Worm (Caenorhabditis elegans): Measurements from ENCODE around the gene ZK669.3.

Gene ZK669.3

DNA sequence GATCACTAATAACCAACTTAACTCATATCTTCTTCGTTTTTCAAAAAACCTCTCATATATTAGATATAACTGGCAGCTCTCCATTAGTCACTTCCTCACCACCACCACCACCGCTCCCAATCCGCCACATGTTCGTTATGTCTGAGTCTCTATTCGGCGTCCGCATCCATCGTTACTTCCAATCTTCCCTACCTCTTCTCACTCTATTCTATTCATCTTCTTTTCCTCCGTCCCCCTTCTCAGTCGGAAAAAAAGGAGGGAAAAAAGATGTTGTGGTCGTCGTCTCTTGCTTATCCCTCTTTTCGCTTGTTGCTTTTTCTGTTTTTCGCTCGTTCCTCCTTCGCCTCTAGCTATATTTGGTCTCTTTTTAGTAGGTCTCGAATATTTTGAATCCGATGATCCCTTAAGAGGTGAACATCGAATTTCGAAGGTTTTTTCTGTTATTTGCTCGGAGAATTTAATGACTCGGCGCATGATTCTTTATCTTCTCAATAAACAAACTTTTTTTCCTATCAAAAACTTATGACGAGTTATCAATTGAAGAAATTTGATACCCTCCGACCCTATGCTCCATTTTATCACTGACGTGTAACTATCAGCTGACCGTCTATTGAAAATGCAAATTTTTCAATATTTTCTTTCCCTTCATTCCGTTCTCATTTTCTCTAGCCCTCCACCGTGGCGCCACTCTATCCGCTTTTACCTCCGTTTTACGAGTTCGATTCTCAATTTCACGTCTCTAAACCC, 48.9 kb upstream of the ZK669.3 start (continued):
- TF ChIP-seq odd-2 (tag; optimal IDR thresholded peaks at IDR 0.05), result no peak
- peak; percentile 47 for TF ChIP-seq tbx-2 (tag; optimal IDR thresholded peaks at IDR 0.05)
- no peak for TF ChIP-seq ceh-48 (tag; optimal IDR thresholded peaks at IDR 0.05)
- no peak for TF ChIP-seq hlh-30 (tag; optimal IDR thresholded peaks at IDR 0.05; ENCODE audit: insufficient read depth)
- no peak for TF ChIP-seq che-1 (tag; optimal IDR thresholded peaks at IDR 0.05)
- no peak for TF ChIP-seq dmd-4 (tag; optimal IDR thresholded peaks at IDR 0.05; ENCODE audit: borderline replicate concordance)
- TF ChIP-seq unc-55 (GFP tag; optimal IDR thresholded peaks at IDR 0.05), result no peak
- peak; percentile 50 for TF ChIP-seq elt-2 (tag; optimal IDR thresholded peaks at IDR 0.05)
- no peak for TF ChIP-seq nhr-232 (tag; optimal IDR thresholded peaks at IDR 0.05)
- no peak for TF ChIP-seq hlh-8 (tag; optimal IDR thresholded peaks at IDR 0.05)
- no peak for TF ChIP-seq K02D7.2 (tag; optimal IDR thresholded peaks at IDR 0.05)
- no peak for TF ChIP-seq sox-2 (GFP tag; IDR thresholded peaks at IDR 0.05)
- no peak for TF ChIP-seq ceh-22 (tag; optimal IDR thresholded peaks at IDR 0.05)
- no peak for TF ChIP-seq unc-3 (GFP tag; conservative IDR thresholded peaks at IDR 0.05)
- TF ChIP-seq unc-3 (tag; optimal IDR thresholded peaks at IDR 0.05), result no peak
- no peak for TF ChIP-seq C38D4.7 (GFP tag; optimal IDR thresholded peaks at IDR 0.05)
- no peak for TF ChIP-seq syd-9 (tag; optimal IDR thresholded peaks at IDR 0.05)
- no peak for TF ChIP-seq pqm-1 (tag; optimal IDR thresholded peaks at IDR 0.05)
- peak; percentile 1 for TF ChIP-seq ceh-14 (tag; optimal IDR thresholded peaks at IDR 0.05)
- TF ChIP-seq Y22D7AL.16 (tag; optimal IDR thresholded peaks at IDR 0.05), result no peak
- TF ChIP-seq rnt-1 (tag; optimal IDR thresholded peaks at IDR 0.05), result peak; percentile 17
- no peak for TF ChIP-seq K09A11.1 (tag; optimal IDR thresholded peaks at IDR 0.05; ENCODE audit: insufficient read depth)
- no peak for TF ChIP-seq mec-3 (tag; optimal IDR thresholded peaks at IDR 0.05; ENCODE audit: borderline replicate concordance)

DNA sequence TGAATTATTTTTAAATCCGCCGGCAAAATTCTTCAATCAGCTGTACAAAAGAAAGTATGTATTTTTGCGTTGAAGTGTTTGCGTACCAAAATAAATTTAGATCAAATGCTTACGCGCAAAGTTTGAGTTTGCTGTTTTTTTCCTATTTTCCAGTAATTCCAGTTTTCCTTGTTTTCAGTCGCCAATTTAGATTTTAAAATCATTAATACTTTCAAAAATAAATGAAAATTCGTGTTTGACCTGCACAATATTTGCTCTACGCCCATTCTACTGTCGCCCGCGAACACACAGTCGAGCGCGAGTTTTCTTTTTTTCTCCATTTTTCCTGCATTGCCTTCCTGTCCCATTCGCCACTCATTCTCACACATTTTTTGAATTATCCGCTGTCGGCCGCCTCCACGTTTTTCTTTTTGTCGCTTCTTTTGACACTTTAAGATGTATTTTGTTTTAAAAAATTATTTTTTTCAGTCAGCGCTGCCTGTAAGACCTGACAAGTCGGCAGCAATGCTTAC, 48.1 kb upstream of the ZK669.3 start, which contains the start of gene ptc-1:
TSS of gene ptc-1 (plus strand) at position 462 of the 512 bp plus-strand sequence.
- TF ChIP-seq eyg-1 (tag; optimal IDR thresholded peaks at IDR 0.05) (no peak), Y22D7AL.16 (tag; optimal IDR thresholded peaks at IDR 0.05) (no peak), ceh-22 (tag; optimal IDR thresholded peaks at IDR 0.05) (no peak), ceh-19 (GFP tag; optimal IDR thresholded peaks at IDR 0.05) (no peak), sox-4 (tag; optimal IDR thresholded peaks at IDR 0.05) (no peak), hlh-6 (tag; optimal IDR thresholded peaks at IDR 0.05) (no peak), pqm-1 (tag; optimal IDR thresholded peaks at IDR 0.05) (no peak), unc-42 (tag; optimal IDR thresholded peaks at IDR 0.05) (no peak), ceh-48 (tag; optimal IDR thresholded peaks at IDR 0.05) (no peak), tbx-2 (tag; optimal IDR thresholded peaks at IDR 0.05) (no peak), ceh-9 (tag; optimal IDR thresholded peaks at IDR 0.05) (no peak), gmeb-2 (tag; optimal IDR thresholded peaks at IDR 0.05) (no peak)

DNA sequence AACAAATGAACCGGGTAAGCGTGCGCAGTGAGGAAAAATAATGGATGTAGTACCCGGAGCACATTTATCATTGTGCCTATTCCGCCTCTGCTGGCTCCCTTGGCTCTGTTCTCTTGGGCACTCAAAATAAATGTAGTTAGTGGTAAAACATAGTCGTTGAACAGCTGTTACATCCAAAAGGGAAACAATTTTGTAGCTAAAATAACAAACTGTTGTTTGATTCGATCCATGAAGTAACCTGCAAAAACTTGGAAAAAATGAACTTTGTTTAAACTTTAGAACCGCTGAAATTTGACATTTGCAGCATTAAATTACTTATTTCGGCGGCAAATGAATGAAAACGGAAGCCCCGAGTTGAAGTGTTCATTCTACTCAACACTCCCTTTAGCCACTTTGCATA, 47.3 kb upstream of the ZK669.3 start:
- TF ChIP-seq F13H6.1 (tag; optimal IDR thresholded peaks at IDR 0.05) (no peak), ceh-34 (tag; optimal IDR thresholded peaks at IDR 0.05) (peak; percentile 69), pha-2 (tag; optimal IDR thresholded peaks at IDR 0.05) (no peak), dve-1 (tag; optimal IDR thresholded peaks at IDR 0.05) (no peak)

DNA sequence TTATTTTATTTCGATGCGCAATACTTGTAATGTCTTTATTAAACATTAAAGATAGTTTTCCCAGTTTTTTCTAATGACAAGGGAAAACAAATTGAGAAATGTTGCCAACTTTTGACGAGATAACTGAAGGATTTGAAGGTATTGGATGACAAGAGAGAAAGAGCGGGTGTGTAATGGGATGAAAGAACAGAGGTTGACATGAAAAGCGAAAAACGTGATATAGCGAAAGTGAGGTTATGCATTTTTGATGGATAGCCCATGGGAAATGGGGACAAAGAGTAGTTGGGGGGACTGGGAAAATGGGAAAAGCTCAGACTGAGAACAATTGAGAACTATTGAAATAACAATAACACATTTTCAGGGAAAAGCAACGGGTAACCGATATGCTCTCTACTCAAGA, 45.8 kb upstream of the ZK669.3 start:
- TF ChIP-seq ceh-19 (GFP tag; optimal IDR thresholded peaks at IDR 0.05), result no peak
- TF ChIP-seq unc-55 (GFP tag; optimal IDR thresholded peaks at IDR 0.05), result peak; percentile 54

All from whole organism, late embryonic.